Worm (Caenorhabditis elegans) whole organism, L4/young adult: ENCODE data around the gene C03B1.2.

ENCODE experiments used
- W03F9.2 ChIP-seq: fragments of 150-350 bp; optimal IDR thresholded peaks from 2 replicates; lab custom pipeline; 2014; ENCODE audit warnings: missing biosample characterization, missing genetic modification characterization
- dao-5 ChIP-seq: sonication (generic microtip); optimal IDR thresholded peaks from 2 replicates; lab custom pipeline; 2016; ENCODE audit warnings: missing genotype, missing genetic modification characterization, moderate library complexity, missing compliant biosample characterization

ce11 chrX:6364196-6364595, 5.6 kb upstream of the C03B1.2 start, which contains the start of gene C03B1.4:
- TF ChIP-seq W03F9.2 (tag; lab: Kevin White, UChicago) (no peak), dao-5 (tag; lab: Kevin White, UChicago) (no peak)
